Fruit fly (Drosophila melanogaster) whole organism, embryonic: ENCODE results near the gene Kaz-m1.

ENCODE experiments used
- Abd-B ChIP-seq: fragments of 200-800 bp; sonication (Bioruptor generic); optimal IDR thresholded peaks from 2 replicates; lab custom pipeline; 2018; ENCODE audit warnings: missing biosample characterization, mild to moderate bottlenecking, missing genetic modification characterization, moderate library complexity
- Atf6 ChIP-seq: fragments of 200-800 bp; sonication (Bioruptor generic); IDR thresholded peaks from 2 replicates; pipeline ENCODE4 v1.3.6; 2022; ENCODE audit warnings: missing biosample characterization, missing genetic modification characterization
- Awh ChIP-seq: fragments of 200-800 bp; sonication (Bioruptor generic); IDR thresholded peaks from 2 replicates; pipeline ENCODE4, ENCODE4 v1.3.6; 2022; ENCODE audit warnings: missing biosample characterization, missing genetic modification characterization
- CG1024 ChIP-seq: fragments of 200-800 bp; sonication (Bioruptor generic); IDR thresholded peaks from 2 replicates; pipeline ENCODE4 v1.3.6; 2022; ENCODE audit warnings: missing biosample characterization, missing genetic modification characterization
- CG10274 ChIP-seq: fragments of 200-800 bp; sonication (Bioruptor generic); optimal IDR thresholded peaks from 3 replicates; lab custom pipeline; 2017; ENCODE audit warnings: missing biosample characterization, mild to moderate bottlenecking, missing genetic modification characterization
- CG11247 ChIP-seq: fragments of 200-800 bp; sonication (Bioruptor generic); IDR thresholded peaks from 2 replicates; pipeline ENCODE4 v1.3.6; 2022; ENCODE audit warnings: missing biosample characterization, missing genetic modification characterization
- CG14965 ChIP-seq: fragments of 200-800 bp; sonication (Bioruptor generic); optimal IDR thresholded peaks from 2 replicates; lab custom pipeline; 2016; ENCODE audit warnings: missing biosample characterization, missing genetic modification characterization, borderline replicate concordance
- CG17361 ChIP-seq: fragments of 200-800 bp; sonication (Bioruptor generic); IDR thresholded peaks from 3 replicates; pipeline ENCODE4 v1.3.6; 2022; ENCODE audit warnings: missing biosample characterization, missing genetic modification characterization
- CG18011 ChIP-seq: fragments of 200-800 bp; sonication (Bioruptor generic); optimal IDR thresholded peaks from 2 replicates; lab custom pipeline; 2017; ENCODE audit warnings: missing biosample characterization, missing genetic modification characterization, mild to moderate bottlenecking, moderate library complexity, missing genotype
- CG18599 ChIP-seq: fragments of 200-800 bp; sonication (Bioruptor generic); optimal IDR thresholded peaks from 3 replicates; lab custom pipeline; 2017; ENCODE audit warnings: missing biosample characterization, missing genetic modification characterization, mild to moderate bottlenecking, moderate library complexity, missing genetic modification reagents
- CG2199 ChIP-seq: fragments of 200-800 bp; sonication (Bioruptor generic); IDR thresholded peaks from 3 replicates; pipeline ENCODE4 v1.3.6; 2022; ENCODE audit warnings: missing biosample characterization, missing genetic modification characterization
- CG8388 ChIP-seq: fragments of 200-800 bp; sonication (Bioruptor generic); optimal IDR thresholded peaks from 2 replicates; lab custom pipeline; 2019; ENCODE audit warnings: missing biosample characterization, mild to moderate bottlenecking, missing genetic modification characterization, moderate library complexity
- CG9727 ChIP-seq: fragments of 200-800 bp; sonication (Bioruptor generic); optimal IDR thresholded peaks from 3 replicates; lab custom pipeline; 2017; ENCODE audit warnings: missing biosample characterization, mild to moderate bottlenecking, missing genetic modification characterization
- D19B ChIP-seq: fragments of 200-800 bp; sonication (Bioruptor generic); optimal IDR thresholded peaks from 2 replicates; lab custom pipeline; 2017; ENCODE audit warnings: missing biosample characterization, mild to moderate bottlenecking, missing genetic modification characterization
- Deaf1 ChIP-seq: fragments of 200-800 bp; optimal IDR thresholded peaks from 3 replicates; lab custom pipeline; 2019; ENCODE audit warnings: missing biosample characterization, mild to moderate bottlenecking, missing genetic modification characterization, moderate library complexity
- Elba2 ChIP-seq: fragments of 200-800 bp; sonication (Bioruptor generic); optimal IDR thresholded peaks from 3 replicates; lab custom pipeline; 2016; ENCODE audit warnings: missing biosample characterization, missing genetic modification characterization
- GATAe ChIP-seq: fragments of 200-800 bp; sonication (Bioruptor generic); conservative IDR thresholded peaks from 2 replicates; pipeline ENCODE4 v1.3.6; 2022; ENCODE audit warnings: missing biosample characterization, missing genetic modification characterization
- H15 ChIP-seq: fragments of 200-800 bp; sonication (Bioruptor generic); IDR thresholded peaks from 3 replicates; pipeline ENCODE4 v1.3.6; 2022; ENCODE audit warnings: missing biosample characterization, missing genetic modification characterization
- Hr3 ChIP-seq: fragments of 200-800 bp; sonication (Bioruptor generic); optimal IDR thresholded peaks from 3 replicates; lab custom pipeline; 2016; ENCODE audit warnings: missing biosample characterization, missing genetic modification characterization
- MESR4 ChIP-seq: fragments of 200-800 bp; sonication (Bioruptor generic); optimal IDR thresholded peaks from 2 replicates; lab custom pipeline; 2018; ENCODE audit warnings: missing biosample characterization, mild to moderate bottlenecking, missing genetic modification characterization, moderate library complexity
- NC2β ChIP-seq: fragments of 200-800 bp; sonication (Bioruptor generic); optimal IDR thresholded peaks from 2 replicates; lab custom pipeline; 2016; ENCODE audit warnings: missing biosample characterization, missing genetic modification characterization
- Nf-YC ChIP-seq: fragments of 200-800 bp; optimal IDR thresholded peaks from 3 replicates; lab custom pipeline; 2019; ENCODE audit warnings: missing biosample characterization, mild to moderate bottlenecking, missing genetic modification characterization, moderate library complexity
- Ptx1 ChIP-seq: fragments of 200-800 bp; sonication (Bioruptor generic); IDR thresholded peaks from 2 replicates; pipeline ENCODE4 v1.3.6; 2022; ENCODE audit warnings: missing biosample characterization, missing genetic modification characterization
- Six4 ChIP-seq: fragments of 200-800 bp; sonication (Bioruptor generic); optimal IDR thresholded peaks from 2 replicates; lab custom pipeline; 2016; ENCODE audit warnings: missing biosample characterization, missing genetic modification characterization
- abd-A ChIP-seq: fragments of 200-800 bp; sonication (Bioruptor generic); optimal IDR thresholded peaks from 3 replicates; lab custom pipeline; 2019; ENCODE audit warnings: missing biosample characterization, mild to moderate bottlenecking, missing genetic modification characterization, moderate library complexity
- al ChIP-seq: fragments of 200-800 bp; sonication (Bioruptor generic); IDR thresholded peaks from 2 replicates; pipeline ENCODE4 v1.3.6; 2022; ENCODE audit warnings: missing biosample characterization, missing genetic modification characterization
- amos ChIP-seq: fragments of 200-800 bp; sonication (Bioruptor generic); IDR thresholded peaks from 2 replicates; pipeline ENCODE4 v1.3.6; 2022; ENCODE audit warnings: missing biosample characterization, missing genetic modification characterization; ENCODE audit not compliant: partially characterized antibody
- bigmax ChIP-seq: fragments of 200-800 bp; sonication (Bioruptor generic); optimal IDR thresholded peaks from 2 replicates; lab custom pipeline; 2018; ENCODE audit warnings: missing biosample characterization, mild to moderate bottlenecking, missing genetic modification characterization
- bowl ChIP-seq: fragments of 200-800 bp; sonication (Bioruptor generic); IDR thresholded peaks from 2 replicates; pipeline ENCODE4 v1.3.6; 2022; ENCODE audit warnings: missing biosample characterization, missing genetic modification characterization
- crc ChIP-seq: fragments of 200-800 bp; sonication (Bioruptor generic); optimal IDR thresholded peaks from 2 replicates; lab custom pipeline; 2016; ENCODE audit warnings: missing biosample characterization, missing genetic modification characterization
- grn ChIP-seq: fragments of 200-800 bp; sonication (Bioruptor generic); optimal IDR thresholded peaks from 3 replicates; lab custom pipeline; 2017; ENCODE audit warnings: missing biosample characterization, missing genetic modification characterization
- gsb-n ChIP-seq: fragments of 200-800 bp; sonication (Bioruptor generic); optimal IDR thresholded peaks from 3 replicates; lab custom pipeline; 2018; ENCODE audit warnings: missing biosample characterization, mild to moderate bottlenecking, missing genetic modification characterization
- hbn ChIP-seq: fragments of 200-800 bp; sonication (Bioruptor generic); IDR thresholded peaks from 2 replicates; pipeline ENCODE4 v1.3.6; 2022; ENCODE audit warnings: missing biosample characterization, missing genetic modification characterization; ENCODE audit not compliant: partially characterized antibody
- ind ChIP-seq: fragments of 200-800 bp; sonication (Bioruptor generic); optimal IDR thresholded peaks from 3 replicates; lab custom pipeline; 2016; ENCODE audit warnings: missing biosample characterization, missing genetic modification characterization
- insv ChIP-seq, 2 experiments: fragments of 200-800 bp; sonication (Bioruptor generic); optimal IDR thresholded peaks; 3 replicates each; lab custom pipeline; 2016 to 2018; ENCODE audit warnings: missing biosample characterization in 2 of 2, missing genetic modification characterization in 2 of 2
- odd ChIP-seq: fragments of 200-800 bp; sonication (Bioruptor generic); optimal IDR thresholded peaks from 2 replicates; lab custom pipeline; 2017; ENCODE audit warnings: missing biosample characterization, mild to moderate bottlenecking, missing genetic modification characterization
- pros ChIP-seq: fragments of 200-800 bp; sonication (Bioruptor generic); optimal IDR thresholded peaks from 3 replicates; lab custom pipeline; 2019; ENCODE audit warnings: missing biosample characterization, mild to moderate bottlenecking, missing genetic modification characterization, moderate library complexity
- run ChIP-seq: fragments of 200-800 bp; sonication (Bioruptor generic); optimal IDR thresholded peaks from 3 replicates; lab custom pipeline; 2018; ENCODE audit warnings: missing biosample characterization, mild to moderate bottlenecking, missing genetic modification characterization
- shn ChIP-seq: fragments of 200-800 bp; sonication (Bioruptor generic); optimal IDR thresholded peaks from 3 replicates; lab custom pipeline; 2016; ENCODE audit warnings: missing biosample characterization, missing genetic modification characterization
- tup ChIP-seq: fragments of 200-800 bp; sonication (Bioruptor generic); optimal IDR thresholded peaks from 2 replicates; lab custom pipeline; 2016; ENCODE audit warnings: missing biosample characterization, mild to moderate bottlenecking, missing genetic modification characterization, moderate library complexity
- tx ChIP-seq: fragments of 200-800 bp; sonication (Bioruptor generic); optimal IDR thresholded peaks from 2 replicates; lab custom pipeline; 2016; ENCODE audit warnings: missing biosample characterization, missing genetic modification characterization
- vfl ChIP-seq: fragments of 200-800 bp; sonication (Bioruptor generic); optimal IDR thresholded peaks from 2 replicates; lab custom pipeline; 2016; ENCODE audit warnings: missing biosample characterization, missing genetic modification characterization
- vvl ChIP-seq: fragments of 200-800 bp; sonication (Bioruptor generic); IDR thresholded peaks from 2 replicates; pipeline ENCODE4 v1.3.6; 2022; ENCODE audit warnings: missing biosample characterization, missing genetic modification characterization
- wek ChIP-seq: fragments of 200-800 bp; sonication (Bioruptor generic); optimal IDR thresholded peaks from 3 replicates; lab custom pipeline; 2018; ENCODE audit warnings: missing biosample characterization, mild to moderate bottlenecking, missing genetic modification characterization, moderate library complexity

Kaz-m1 gene

DNA sequence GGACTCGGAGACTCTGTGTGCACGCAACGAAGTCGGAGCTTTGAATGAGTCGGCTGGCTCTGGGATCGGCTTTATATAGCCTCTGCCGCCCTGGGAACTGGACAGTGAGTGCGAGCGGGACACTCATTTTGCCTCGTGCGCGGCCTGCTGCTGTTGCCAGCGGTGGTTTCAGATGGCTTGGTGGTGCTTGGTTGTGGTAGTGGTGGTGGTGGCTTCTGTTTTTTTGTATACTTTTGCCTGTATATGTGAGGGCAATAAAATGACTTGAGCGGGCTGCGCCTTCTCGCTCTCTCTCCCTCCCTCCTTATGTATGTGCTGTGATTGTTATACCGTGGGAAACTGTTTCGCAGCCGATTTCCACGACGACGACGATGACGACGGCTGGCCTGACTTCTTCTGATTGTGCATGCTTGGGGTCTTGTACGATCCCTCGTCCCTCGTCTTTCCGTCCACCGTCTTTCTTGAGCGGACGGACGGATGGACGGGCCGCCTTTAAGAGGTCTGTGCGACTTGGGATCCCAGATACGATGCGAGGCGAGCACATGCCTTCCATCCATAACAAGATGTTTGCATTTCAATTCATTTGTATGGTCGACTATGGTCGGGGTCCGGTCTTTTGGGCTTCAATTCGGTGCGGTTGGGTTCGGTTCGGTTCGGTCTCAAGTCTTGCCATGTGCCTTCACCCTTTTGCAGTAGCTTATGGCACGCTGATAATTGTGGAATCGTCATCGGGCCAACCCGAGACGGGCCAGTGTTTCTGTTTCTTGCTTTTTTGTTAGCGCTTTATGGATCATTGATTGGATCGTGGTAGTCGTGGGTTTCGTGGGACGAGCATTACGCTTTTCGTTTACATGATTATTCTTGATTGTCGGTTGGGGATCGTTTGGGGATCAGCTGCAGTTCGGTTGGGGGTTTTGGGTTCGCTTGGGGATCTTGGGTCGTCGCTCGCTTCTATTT lies 8.3 kb upstream of the Kaz-m1 start (continued):
- TF ChIP-seq CG1024 (no peak), run (tag; lab: Kevin White, UChicago) (peak; percentile 55), CG2199 (0 out of 3 replicates have a peak, but pooled peaks have one; percentile 60), MESR4 (GFP tag; lab: Kevin White, UChicago) (peak; percentile 1), grn (GFP tag; lab: Kevin White, UChicago) (peak; percentile 39), H15 (GFP tag; lab: Robert Waterston, UW) (no peak), Deaf1 (peak; percentile 89), CG9727 (GFP tag; lab: Kevin White, UChicago) (peak; percentile 34), D19B (no peak), gsb-n (tag; lab: Kevin White, UChicago) (peak; percentile 78), crc (GFP tag; lab: Kevin White, UChicago) (no peak), bigmax (GFP tag; lab: Kevin White, UChicago) (peak; percentile 14), CG8388 (GFP tag; lab: Kevin White, UChicago) (peak; percentile 7), bowl (peak; percentile 55; the same call in 1 of the 2 replicates), odd (GFP tag; lab: Kevin White, UChicago) (peak; percentile 90)
- TF ChIP-seq, all 482 proteins: peak for 139

- TF ChIP-seq tx (GFP tag; lab: Kevin White, UChicago) (no peak), insv (GFP tag; optimal IDR thresholded peaks at IDR 0.05; lab: Kevin White, UChicago) (peak; percentile 43 to 89), Ptx1 (GFP tag; lab: Robert Waterston, UW) (no peak), al (GFP tag; lab: Robert Waterston, UW) (no peak), pros (peak; percentile 34), tup (GFP tag; lab: Kevin White, UChicago) (no peak), CG8388 (GFP tag; lab: Kevin White, UChicago) (no peak), Hr3 (GFP tag; lab: Kevin White, UChicago) (no peak), shn (no peak), CG17361 (GFP tag; lab: Robert Waterston, UW) (no peak), Nf-YC (tag; lab: Kevin White, UChicago) (no peak), abd-A (tag; lab: Kevin White, UChicago) (peak; percentile 45), Abd-B (GFP tag; lab: Kevin White, UChicago) (peak; percentile 56), NC2β (GFP tag; lab: Kevin White, UChicago) (no peak), CG18011 (GFP tag; lab: Kevin White, UChicago) (peak; percentile 93), CG18599 (GFP tag; lab: Kevin White, UChicago) (no peak), Awh (GFP tag; lab: Robert Waterston, UW) (peak; percentile 76), ind (no peak), hbn (GFP tag; lab: Robert Waterston, UW) (no peak), CG11247 (GFP tag; lab: Robert Waterston, UW) (no peak), GATAe (GFP tag; lab: Robert Waterston, UW) (no peak), wek (GFP tag; lab: Kevin White, UChicago) (no peak), Atf6 (GFP tag; lab: Robert Waterston, UW) (no peak), vfl (GFP tag; lab: Kevin White, UChicago) (no peak), amos (GFP tag; lab: Robert Waterston, UW) (no peak), CG10274 (GFP tag; lab: Kevin White, UChicago) (no peak), Six4 (GFP tag; lab: Kevin White, UChicago) (no peak), vvl (GFP tag; lab: Robert Waterston, UW) (0 out of 2 replicates have a peak, but pooled peaks have one; percentile 10), CG14965 (no peak), Elba2 (GFP tag; lab: Kevin White, UChicago) (peak; percentile 78)
Measured at dm6 chr3R:26007298-26007697, 7.2 kb upstream of the Kaz-m1 start.
